Fruit fly (Drosophila melanogaster): Measurements from ENCODE around the gene CG31522.

- TF ChIP-seq toe (GFP tag; optimal IDR thresholded peaks at IDR 0.05) = no peak
- TF ChIP-seq CG1620 (GFP tag; optimal IDR thresholded peaks at IDR 0.05) = no peak
- no peak for TF ChIP-seq ovo (GFP tag; optimal IDR thresholded peaks at IDR 0.05)
- no peak for TF ChIP-seq CG12768 (GFP tag; optimal IDR thresholded peaks at IDR 0.05)
- TF ChIP-seq Clk (GFP tag; optimal IDR thresholded peaks at IDR 0.05) = no peak
- TF ChIP-seq cic (GFP tag; optimal IDR thresholded peaks at IDR 0.05) = no peak
- TF ChIP-seq kay (GFP tag; ENCODE audit: borderline replicate concordance) = peak; percentile 70
- TF ChIP-seq tj (GFP tag; optimal IDR thresholded peaks at IDR 0.05) = no peak
- no peak for TF ChIP-seq CG5204 (GFP tag; optimal IDR thresholded peaks at IDR 0.05)
- TF ChIP-seq CG7101 (tag; optimal IDR thresholded peaks at IDR 0.05) = no peak
- TF ChIP-seq CG33017 (tag; optimal IDR thresholded peaks at IDR 0.05) = no peak
These were observed 9.4 kb upstream of the CG31522 start for dm6 chr3R:4471846-4472693.

Data from whole organism, adult.